Fruit fly (Drosophila melanogaster) whole organism, wandering third instar larva: Measurements from ENCODE around the gene RNaseX25.

Source experiments
- Dif ChIP-seq: fragments of 200-275, 200-300 bp; sonication (Bioruptor generic); optimal IDR thresholded peaks from 2 replicates; lab custom pipeline; 2018; ENCODE audit warnings: missing biosample characterization, missing genetic modification characterization; ENCODE audit not compliant: partially characterized antibody
- Mio ChIP-seq: sonication (Bioruptor generic); optimal IDR thresholded peaks from 2 replicates; lab custom pipeline; 2016; ENCODE audit warnings: missing biosample characterization, missing genetic modification characterization
- Vsx2 ChIP-seq: fragments of 200-300, 225-300 bp; sonication (Bioruptor generic); optimal IDR thresholded peaks from 2 replicates; lab custom pipeline; 2018; ENCODE audit warnings: missing biosample characterization, missing genetic modification characterization; ENCODE audit not compliant: partially characterized antibody
- jim ChIP-seq: fragments of 175-275, 200-325 bp; sonication (Bioruptor generic); optimal IDR thresholded peaks from 2 replicates; lab custom pipeline; 2016; ENCODE audit warnings: missing biosample characterization, mild to moderate bottlenecking, missing genetic modification characterization

DNA sequence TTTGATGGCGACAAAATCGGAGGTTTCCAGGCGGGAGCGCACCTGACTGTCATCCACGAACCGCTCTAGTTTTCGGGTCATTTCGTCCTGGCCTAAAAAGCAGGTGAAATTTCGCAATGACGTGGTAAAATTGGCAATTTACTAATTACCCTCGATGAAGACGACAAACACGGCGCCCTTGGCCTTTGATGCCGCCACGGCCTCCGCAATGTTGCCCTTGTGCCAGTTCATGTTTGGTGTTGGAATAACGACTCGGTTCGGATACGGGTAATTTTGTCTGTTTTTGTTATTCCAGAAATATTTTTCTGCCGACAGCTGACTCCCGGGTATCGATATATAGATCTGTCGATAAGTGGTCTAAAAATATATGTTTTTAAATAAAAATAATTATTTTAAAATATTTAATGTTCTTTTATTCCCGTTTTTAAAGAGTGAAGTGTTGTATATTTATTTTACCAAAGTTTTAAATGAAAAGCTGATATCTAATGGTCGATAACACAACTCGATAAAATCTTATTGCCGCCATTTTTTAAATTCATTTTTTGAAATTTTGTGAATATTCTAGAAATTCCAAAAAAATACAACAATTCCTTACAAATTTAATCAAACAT is 4.4 kb downstream of the RNaseX25 start, which contains the start of gene CG8042:
- TF ChIP-seq Vsx2 (GFP tag; lab: Kevin White, UChicago): no peak
- no peak for TF ChIP-seq jim (GFP tag; lab: Kevin White, UChicago)
- TF ChIP-seq Mio (GFP tag; lab: Kevin White, UChicago): no peak
- TF ChIP-seq Dif (GFP tag; lab: Kevin White, UChicago): no peak
